Fruit fly (Drosophila melanogaster) ovary, adult (tissue): ENCODE results near the gene CG2608.
A peak's percentile ranks its signal among the peaks of the same experiment; 100 is the strongest.

Experiments used
- CG17801 ChIP-seq: fragments of 200-800 bp; optimal IDR thresholded peaks from 2 replicates; lab custom pipeline; 2019; ENCODE audit warnings: missing biosample characterization, mild to moderate bottlenecking, missing genetic modification characterization, moderate library complexity; ENCODE audit not compliant: partially characterized antibody

Gene CG2608

dm6 chr2L:20673737-20674461 lies 28.3 kb downstream of the CG2608 start:
- no peak for TF ChIP-seq CG17801 (GFP tag; lab: Kevin White, UChicago)

- no peak for TF ChIP-seq CG17801 (GFP tag; lab: Kevin White, UChicago)
Observed at dm6 chr2L:20674718-20675117, 29.1 kb downstream of the CG2608 start.

dm6 chr2L:20675875-20676274 lies 30.3 kb downstream of the CG2608 start, which contains the start of the genes CG31678 and IKKepsilon:
Gene CG31678 (minus strand): TSS chr2L:20675941.
Gene IKKepsilon (plus strand): TSS chr2L:20676045.
- peak; percentile 40 for TF ChIP-seq CG17801 (GFP tag; lab: Kevin White, UChicago)

- TF ChIP-seq CG17801 (GFP tag; lab: Kevin White, UChicago): peak; percentile 57
Observed at dm6 chr2L:20681648-20682098, 36.1 kb downstream of the CG2608 start, which contains the start of gene Cen. Gene Cen (minus strand): TSS chr2L:20681846.

- TF ChIP-seq CG17801 (GFP tag; lab: Kevin White, UChicago): no peak
Observed at dm6 chr2L:20682136-20682733, 36.6 kb downstream of the CG2608 start, which contains the start of gene CG2617. Gene CG2617 (plus strand): TSS chr2L:20682368.

- no peak for TF ChIP-seq CG17801 (GFP tag; lab: Kevin White, UChicago)
Observed at dm6 chr2L:20688722-20689121, 43.1 kb downstream of the CG2608 start.

dm6 chr2L:20690055-20690454 lies 44.4 kb downstream of the CG2608 start:
- no peak for TF ChIP-seq CG17801 (GFP tag; lab: Kevin White, UChicago)

- TF ChIP-seq CG17801 (GFP tag; lab: Kevin White, UChicago): no peak
Observed at dm6 chr2L:20695066-20695465, 49.4 kb downstream of the CG2608 start.
